Fruit fly (Drosophila melanogaster) whole organism, embryonic: ENCODE data around the gene Ptth.

ENCODE experiments used
- B-H2 ChIP-seq: fragments of 200-800 bp; sonication (Bioruptor generic); optimal IDR thresholded peaks from 2 replicates; lab custom pipeline; 2018; ENCODE audit warnings: missing biosample characterization, mild to moderate bottlenecking, missing genetic modification characterization
- BEAF-32 ChIP-seq: fragments of 200-800 bp; sonication (Bioruptor generic); optimal IDR thresholded peaks from 3 replicates; lab custom pipeline; 2017; ENCODE audit warnings: missing biosample characterization, missing genetic modification characterization, mild to moderate bottlenecking, moderate library complexity, missing genetic modification reagents
- CG11085 ChIP-seq: fragments of 200-800 bp; sonication (Bioruptor generic); IDR thresholded peaks from 2 replicates; pipeline ENCODE4 v1.3.6; 2022; ENCODE audit warnings: missing biosample characterization, missing genetic modification characterization
- CG11696 ChIP-seq: fragments of 200-800 bp; sonication (Bioruptor generic); IDR thresholded peaks from 2 replicates; pipeline ENCODE4 v1.3.6; 2022; ENCODE audit warnings: missing biosample characterization, missing genetic modification characterization
- CG12942 ChIP-seq: fragments of 200-800 bp; sonication (Bioruptor generic); optimal IDR thresholded peaks from 3 replicates; lab custom pipeline; 2016; ENCODE audit warnings: missing biosample characterization, missing genetic modification characterization
- CG1602 ChIP-seq: fragments of 200-800 bp; sonication (Bioruptor generic); optimal IDR thresholded peaks from 3 replicates; lab custom pipeline; 2016; ENCODE audit warnings: missing biosample characterization, missing genetic modification characterization
- CG17328 ChIP-seq: fragments of 200-800 bp; sonication (Bioruptor generic); IDR thresholded peaks from 2 replicates; pipeline ENCODE4 v1.3.6; 2022; ENCODE audit warnings: missing biosample characterization, missing genetic modification characterization
- CG2116 ChIP-seq: fragments of 200-800 bp; sonication (Bioruptor generic); optimal IDR thresholded peaks from 3 replicates; lab custom pipeline; 2018; ENCODE audit warnings: missing biosample characterization, mild to moderate bottlenecking, missing genetic modification characterization
- CG30403 ChIP-seq: fragments of 200-800 bp; sonication (Bioruptor generic); optimal IDR thresholded peaks from 3 replicates; lab custom pipeline; 2016; ENCODE audit warnings: missing biosample characterization, missing genetic modification characterization
- CG32772 ChIP-seq: fragments of 200-800 bp; sonication (Bioruptor generic); IDR thresholded peaks from 2 replicates; pipeline ENCODE4 v1.3.6; 2022; ENCODE audit warnings: missing biosample characterization, missing genetic modification characterization
- CG34224 ChIP-seq: fragments of 200-800 bp; sonication (Bioruptor generic); IDR thresholded peaks from 3 replicates; pipeline ENCODE4 v1.3.6; 2022; ENCODE audit warnings: missing biosample characterization, missing genetic modification characterization; ENCODE audit not compliant: partially characterized antibody
- CG4282 ChIP-seq: fragments of 200-800 bp; sonication (Bioruptor generic); optimal IDR thresholded peaks from 2 replicates; lab custom pipeline; 2016; ENCODE audit warnings: missing biosample characterization, missing genetic modification characterization
- CG4328 ChIP-seq: fragments of 200-800 bp; sonication (Bioruptor generic); optimal IDR thresholded peaks from 3 replicates; lab custom pipeline; 2017; ENCODE audit warnings: missing biosample characterization, missing genetic modification reagents, missing genetic modification characterization
- CG7745 ChIP-seq: fragments of 200-800 bp; sonication (Bioruptor generic); optimal IDR thresholded peaks from 2 replicates; lab custom pipeline; 2018; ENCODE audit warnings: missing biosample characterization, mild to moderate bottlenecking, missing genetic modification characterization, moderate library complexity
- CG8290 ChIP-seq, 3 experiments: fragments of 200-800 bp; sonication (Bioruptor generic); optimal IDR thresholded peaks; 2 replicates each; lab custom pipeline; 2016 to 2019; ENCODE audit warnings: missing biosample characterization in 3 of 3, missing genetic modification characterization in 3 of 3, mild to moderate bottlenecking in 2 of 3, moderate library complexity in 1 of 3
- CG8944 ChIP-seq: fragments of 200-800 bp; sonication (Bioruptor generic); optimal IDR thresholded peaks from 3 replicates; lab custom pipeline; 2016; ENCODE audit warnings: missing biosample characterization, missing genetic modification characterization
- Camta ChIP-seq: fragments of 200-800 bp; sonication (Bioruptor generic); optimal IDR thresholded peaks from 2 replicates; lab custom pipeline; 2016; ENCODE audit warnings: missing biosample characterization, missing genetic modification characterization
- Fer3 ChIP-seq: fragments of 200-800 bp; sonication (Bioruptor generic); optimal IDR thresholded peaks from 2 replicates; lab custom pipeline; 2018; ENCODE audit warnings: missing biosample characterization, mild to moderate bottlenecking, missing genetic modification characterization, moderate library complexity
- GATAe ChIP-seq: fragments of 200-800 bp; sonication (Bioruptor generic); conservative IDR thresholded peaks from 2 replicates; pipeline ENCODE4 v1.3.6; 2022; ENCODE audit warnings: missing biosample characterization, missing genetic modification characterization
- Gug ChIP-seq: fragments of 200-800 bp; sonication (Bioruptor generic); IDR thresholded peaks from 4 replicates; pipeline ENCODE4 v1.3.6; 2022; ENCODE audit warnings: missing biosample characterization, missing genetic modification characterization
- H2.0 ChIP-seq: fragments of 200-800 bp; sonication (Bioruptor generic); IDR thresholded peaks from 2 replicates; pipeline ENCODE4 v1.3.6; 2022; ENCODE audit warnings: missing biosample characterization, missing genetic modification characterization
- Hr39 ChIP-seq: fragments of >200 bp; optimal IDR thresholded peaks from 2 replicates; lab custom pipeline; 2017
- Hr51 ChIP-seq, 2 experiments: fragments of 200-800 bp; sonication (Bioruptor generic); optimal IDR thresholded peaks; 2 replicates in 1 of 2; 3 replicates in 1 of 2; lab custom pipeline; 2016 to 2018; ENCODE audit warnings: missing biosample characterization in 2 of 2, missing genetic modification characterization in 2 of 2, mild to moderate bottlenecking in 1 of 2, moderate library complexity in 1 of 2
- Max ChIP-seq: fragments of 200-800 bp; sonication (Bioruptor generic); optimal IDR thresholded peaks from 2 replicates; lab custom pipeline; 2016; ENCODE audit warnings: missing biosample characterization, mild to moderate bottlenecking, missing genetic modification characterization
- Opbp ChIP-seq: fragments of 200-800 bp; sonication (Bioruptor generic); IDR thresholded peaks from 3 replicates; pipeline ENCODE4 v1.3.6; 2022; ENCODE audit warnings: missing biosample characterization, missing genetic modification characterization; ENCODE audit not compliant: partially characterized antibody
- Usf ChIP-seq: fragments of 200-800 bp; sonication (Bioruptor generic); optimal IDR thresholded peaks from 2 replicates; lab custom pipeline; 2017; ENCODE audit warnings: missing genotype, missing biosample characterization, missing genetic modification characterization
- ac ChIP-seq: fragments of 200-800 bp; sonication (Bioruptor generic); optimal IDR thresholded peaks from 3 replicates; lab custom pipeline; 2017; ENCODE audit warnings: missing biosample characterization, mild to moderate bottlenecking, missing genetic modification characterization
- ato ChIP-seq: fragments of 200-800 bp; sonication (Bioruptor generic); IDR thresholded peaks from 2 replicates; pipeline ENCODE4 v1.3.6; 2022; ENCODE audit warnings: missing biosample characterization, missing genetic modification characterization; ENCODE audit not compliant: partially characterized antibody
- bcd ChIP-seq: fragments of 200-800 bp; sonication (Bioruptor generic); optimal IDR thresholded peaks from 2 replicates; lab custom pipeline; 2017; ENCODE audit warnings: missing biosample characterization, mild to moderate bottlenecking, missing genetic modification characterization
- cato ChIP-seq: fragments of 200-800 bp; sonication (Bioruptor generic); optimal IDR thresholded peaks from 2 replicates; lab custom pipeline; 2016; ENCODE audit warnings: missing biosample characterization, missing genetic modification characterization, borderline replicate concordance
- fu2 ChIP-seq: fragments of 200-800 bp; sonication (Bioruptor generic); optimal IDR thresholded peaks from 2 replicates; lab custom pipeline; 2016; ENCODE audit warnings: missing biosample characterization, missing genetic modification characterization
- gcm ChIP-seq: fragments of 200-800 bp; sonication (Bioruptor generic); optimal IDR thresholded peaks from 2 replicates; lab custom pipeline; 2019; ENCODE audit warnings: missing biosample characterization, mild to moderate bottlenecking, missing genetic modification characterization, moderate library complexity
- hbn ChIP-seq: fragments of 200-800 bp; sonication (Bioruptor generic); IDR thresholded peaks from 2 replicates; pipeline ENCODE4 v1.3.6; 2022; ENCODE audit warnings: missing biosample characterization, missing genetic modification characterization; ENCODE audit not compliant: partially characterized antibody
- jumu ChIP-seq: fragments of 200-800 bp; sonication (Bioruptor generic); optimal IDR thresholded peaks from 3 replicates; lab custom pipeline; 2016; ENCODE audit warnings: missing biosample characterization, missing genetic modification characterization
- ken ChIP-seq: fragments of 200-800 bp; sonication (Bioruptor generic); IDR thresholded peaks from 3 replicates; pipeline ENCODE4 v1.3.6; 2022; ENCODE audit warnings: missing biosample characterization, missing genetic modification characterization
- knrl ChIP-seq: fragments of 200-800 bp; sonication (Bioruptor generic); IDR thresholded peaks from 3 replicates; pipeline ENCODE4 v1.3.6; 2022; ENCODE audit warnings: missing biosample characterization, missing genetic modification characterization; ENCODE audit not compliant: partially characterized antibody
- org-1 ChIP-seq: fragments of 200-800 bp; sonication (Bioruptor generic); optimal IDR thresholded peaks from 2 replicates; lab custom pipeline; 2017; ENCODE audit warnings: missing biosample characterization, missing genetic modification characterization
- phol ChIP-seq: fragments of 200-800 bp; sonication (Bioruptor generic); optimal IDR thresholded peaks from 3 replicates; lab custom pipeline; 2018; ENCODE audit warnings: missing biosample characterization, mild to moderate bottlenecking, missing genetic modification characterization, moderate library complexity
- pita ChIP-seq: fragments of 200-800 bp; sonication (Bioruptor generic); optimal IDR thresholded peaks from 2 replicates; lab custom pipeline; 2017; ENCODE audit warnings: missing biosample characterization, mild to moderate bottlenecking, missing genetic modification characterization
- pros ChIP-seq: fragments of 200-800 bp; sonication (Bioruptor generic); optimal IDR thresholded peaks from 3 replicates; lab custom pipeline; 2019; ENCODE audit warnings: missing biosample characterization, mild to moderate bottlenecking, missing genetic modification characterization, moderate library complexity
- sc ChIP-seq, 3 experiments: fragments of >200 bp in 2 of 3; fragments of 200-800 bp in 1 of 3; sonication (Bioruptor generic) in 1 of 3; optimal IDR thresholded peaks; 2 replicates in 2 of 3; 3 replicates in 1 of 3; lab custom pipeline; 2017; ENCODE audit warnings: mild to moderate bottlenecking in 1 of 3, missing biosample characterization in 1 of 3, missing genetic modification characterization in 1 of 3, missing genetic modification reagents in 1 of 3
- slbo ChIP-seq: fragments of 200-800 bp; sonication (Bioruptor generic); IDR thresholded peaks from 2 replicates; pipeline ENCODE4 v1.3.6; 2022; ENCODE audit warnings: missing biosample characterization, missing genetic modification characterization
- tin ChIP-seq: fragments of 200-800 bp; sonication (Bioruptor generic); optimal IDR thresholded peaks from 3 replicates; lab custom pipeline; 2016; ENCODE audit warnings: missing biosample characterization, missing genetic modification characterization
- trem ChIP-seq: fragments of 200-800 bp; optimal IDR thresholded peaks from 3 replicates; lab custom pipeline; 2019; ENCODE audit warnings: missing biosample characterization, mild to moderate bottlenecking, missing genetic modification characterization, moderate library complexity
- tup ChIP-seq: fragments of 200-800 bp; sonication (Bioruptor generic); optimal IDR thresholded peaks from 2 replicates; lab custom pipeline; 2016; ENCODE audit warnings: missing biosample characterization, mild to moderate bottlenecking, missing genetic modification characterization, moderate library complexity
- yki ChIP-seq: fragments of >200 bp; optimal IDR thresholded peaks from 3 replicates; lab custom pipeline; 2018

Ptth gene

dm6 chr2L:542338-542967 lies 34.2 kb downstream of the Ptth start, which contains the start of gene lwr (continued):
- no peak for TF ChIP-seq yki (lab: Kevin White, UChicago)
- TF ChIP-seq tup (GFP tag; lab: Kevin White, UChicago) = no peak
- TF ChIP-seq knrl (GFP tag; lab: Robert Waterston, UW) = peak; percentile 56; the same call in 2 of the 3 replicates
- TF ChIP-seq, all 482 proteins: peak for 64

dm6 chr2L:540572-541210 lies 36.0 kb downstream of the Ptth start:
- no peak for TF ChIP-seq GATAe (GFP tag; lab: Robert Waterston, UW)
- peak; percentile 93 for TF ChIP-seq pros (GFP tag; lab: Kevin White, UChicago)
- TF ChIP-seq cato = no peak
- no peak for TF ChIP-seq CG32772
- TF ChIP-seq fu2 (GFP tag; lab: Kevin White, UChicago) = no peak
- no peak for TF ChIP-seq Fer3 (tag; lab: Kevin White, UChicago)
- TF ChIP-seq CG4328 (GFP tag; lab: Kevin White, UChicago) = peak; percentile 19
- TF ChIP-seq CG8944 (GFP tag; lab: Kevin White, UChicago) = no peak
- TF ChIP-seq CG4282 (GFP tag; lab: Kevin White, UChicago) = no peak
- no peak for TF ChIP-seq Max (GFP tag; lab: Kevin White, UChicago)
- TF ChIP-seq CG17328 (GFP tag; lab: Robert Waterston, UW) = no peak
- TF ChIP-seq CG30403 (GFP tag; lab: Kevin White, UChicago) = no peak
- no peak for TF ChIP-seq tin (GFP tag; lab: Kevin White, UChicago)
- peak; percentile 75 for TF ChIP-seq ac (GFP tag; lab: Kevin White, UChicago)
- no peak for TF ChIP-seq ken (GFP tag; lab: Robert Waterston, UW)
- no peak for TF ChIP-seq org-1 (GFP tag; lab: Kevin White, UChicago)
- peak; percentile 26 for TF ChIP-seq CG7745 (tag; lab: Kevin White, UChicago)
- TF ChIP-seq phol = peak; percentile 100
- peak; percentile 79 for TF ChIP-seq CG34224 (GFP tag; lab: Robert Waterston, UW)
- no peak for TF ChIP-seq pita (GFP tag; lab: Kevin White, UChicago)
- no peak for TF ChIP-seq CG12942 (GFP tag; lab: Kevin White, UChicago)
- peak; percentile 54 for TF ChIP-seq hbn
- TF ChIP-seq CG1602 (GFP tag; lab: Kevin White, UChicago) = no peak
- TF ChIP-seq Opbp = peak; percentile 37; the same call in 2 of the 3 replicates
- TF ChIP-seq Hr39 (lab: Kevin White, UChicago) = no peak
- TF ChIP-seq CG2116 = peak; percentile 53
- TF ChIP-seq B-H2 = no peak
- TF ChIP-seq ato (GFP tag; lab: Robert Waterston, UW) = peak; percentile 73; the same call in 1 of the 2 replicates
- TF ChIP-seq Camta (GFP tag; lab: Kevin White, UChicago) = no peak
- peak; percentile 39 for TF ChIP-seq BEAF-32 (GFP tag; lab: Kevin White, UChicago)
- no peak for TF ChIP-seq CG11696 (GFP tag; lab: Robert Waterston, UW)
- TF ChIP-seq CG8290 (GFP tag; optimal IDR thresholded peaks at IDR 0.05; lab: Kevin White, UChicago) = peak; percentile 92
- TF ChIP-seq CG8290 (tag; optimal IDR thresholded peaks at IDR 0.05; lab: Kevin White, UChicago) = peak; percentile 76 to 92
- TF ChIP-seq Hr51 (GFP tag; optimal IDR thresholded peaks at IDR 0.05; lab: Kevin White, UChicago) = no peak
- TF ChIP-seq slbo (GFP tag; lab: Robert Waterston, UW) = no peak; the same call in 1 of the 2 replicates
- peak; percentile 3 for TF ChIP-seq jumu
- TF ChIP-seq Usf (GFP tag; lab: Kevin White, UChicago) = no peak
- peak; percentile 58 for TF ChIP-seq gcm
- no peak for TF ChIP-seq H2.0 (GFP tag; lab: Robert Waterston, UW)
- TF ChIP-seq Gug = 0 out of 4 replicates have a peak, but pooled peaks have one; percentile 7
- peak; percentile 58 for TF ChIP-seq trem (tag; lab: Kevin White, UChicago)
- no peak for TF ChIP-seq sc (optimal IDR thresholded peaks at IDR 0.05; lab: Kevin White, UChicago)
- no peak for TF ChIP-seq sc (GFP tag; optimal IDR thresholded peaks at IDR 0.05; lab: Kevin White, UChicago)
- TF ChIP-seq CG11085 (GFP tag; lab: Robert Waterston, UW) = no peak
- no peak for TF ChIP-seq bcd (GFP tag; lab: Kevin White, UChicago)
